Worm (Caenorhabditis elegans) whole organism, L1 larva: ENCODE data around the gene srd-66.

ENCODE experiments used
- aly-2 ChIP-seq: fragments of 150-350 bp; optimal IDR thresholded peaks from 2 replicates; lab custom pipeline; 2014; ENCODE audit warnings: missing biosample characterization, missing genetic modification characterization
- ces-1 ChIP-seq: fragments of 150-350 bp; optimal IDR thresholded peaks from 2 replicates; lab custom pipeline; 2014; ENCODE audit warnings: missing biosample characterization, missing genetic modification reagents, missing genetic modification characterization
- dpl-1 ChIP-seq, 3 experiments: fragments of 150-350 bp in 2 of 3; sonication (generic microtip) in 1 of 3; optimal IDR thresholded peaks; 2 replicates each; lab custom pipeline; 2014 to 2017; ENCODE audit warnings: missing biosample characterization in 3 of 3, missing genetic modification characterization in 3 of 3, missing genetic modification reagents in 3 of 3
- elt-2 ChIP-seq: sonication (generic microtip); optimal IDR thresholded peaks from 2 replicates; lab custom pipeline; 2016; ENCODE audit warnings: missing genetic modification characterization, mild to moderate bottlenecking, inconsistent platforms, missing compliant biosample characterization, missing genetic modification reagents
- fos-1 ChIP-seq: fragments of 150-350 bp; optimal IDR thresholded peaks from 2 replicates; lab custom pipeline; 2014; ENCODE audit warnings: missing biosample characterization, missing genetic modification characterization
- lin-13 ChIP-seq: fragments of 150-350 bp; optimal IDR thresholded peaks from 2 replicates; lab custom pipeline; 2014; ENCODE audit warnings: missing biosample characterization, missing genetic modification reagents, missing genetic modification characterization
- mep-1 ChIP-seq: fragments of 150-350 bp; optimal IDR thresholded peaks from 2 replicates; lab custom pipeline; 2014; ENCODE audit warnings: missing biosample characterization, missing genetic modification characterization
- nhr-237 ChIP-seq: fragments of 150-350 bp; optimal IDR thresholded peaks from 2 replicates; lab custom pipeline; 2014; ENCODE audit warnings: missing biosample characterization, missing genetic modification characterization
- rnt-1 ChIP-seq: sonication (generic microtip); optimal IDR thresholded peaks from 2 replicates; lab custom pipeline; 2016; ENCODE audit warnings: mild to moderate bottlenecking, missing genetic modification characterization, moderate library complexity, missing compliant biosample characterization
- snpc-4 ChIP-seq: fragments of 150-350 bp; optimal IDR thresholded peaks from 2 replicates; lab custom pipeline; 2014; ENCODE audit warnings: missing biosample characterization, missing genetic modification characterization
- unc-130 ChIP-seq: fragments of 150-350 bp; optimal IDR thresholded peaks from 2 replicates; lab custom pipeline; 2017; ENCODE audit warnings: missing biosample characterization, missing genetic modification characterization, inconsistent platforms
- xbp-1 ChIP-seq: sonication (generic microtip); optimal IDR thresholded peaks from 2 replicates; lab custom pipeline; 2016; ENCODE audit warnings: missing genetic modification characterization, missing compliant biosample characterization
- zip-4 ChIP-seq: fragments of 200-800 bp; sonication (Bioruptor generic); optimal IDR thresholded peaks from 2 replicates; lab custom pipeline; 2018; ENCODE audit warnings: mild to moderate bottlenecking, missing genetic modification characterization, moderate library complexity, missing compliant biosample characterization

- TF ChIP-seq nhr-237 = no peak
- TF ChIP-seq dpl-1 (GFP tag; optimal IDR thresholded peaks at IDR 0.05; lab: Kevin White, UChicago) = no peak
- TF ChIP-seq mep-1 = no peak
- TF ChIP-seq zip-4 = no peak
- TF ChIP-seq unc-130 (tag; lab: Kevin White, UChicago) = no peak
- TF ChIP-seq aly-2 (tag; lab: Kevin White, UChicago) = no peak
- no peak for TF ChIP-seq snpc-4 (tag; lab: Kevin White, UChicago)
- TF ChIP-seq xbp-1 (tag; lab: Kevin White, UChicago) = no peak
- TF ChIP-seq elt-2 (tag; lab: Kevin White, UChicago) = no peak
- TF ChIP-seq ces-1 (GFP tag; lab: Kevin White, UChicago) = no peak
- TF ChIP-seq lin-13 (GFP tag; lab: Kevin White, UChicago) = peak; percentile 48
- no peak for TF ChIP-seq rnt-1 (tag; lab: Kevin White, UChicago)
- no peak for TF ChIP-seq fos-1
These were observed 50.9 kb downstream of the srd-66 start for ce11 chrIII:1931509-1931908.
